Worm (Caenorhabditis elegans) whole organism, L1 larva: Measurements from ENCODE around the gene rsa-2.

Experiments used
- C16A3.4 ChIP-seq: fragments of 150-350 bp; optimal IDR thresholded peaks from 2 replicates; lab custom pipeline; 2014; ENCODE audit warnings: missing biosample characterization, missing genetic modification characterization
- F16B12.6 ChIP-seq: fragments of 150-350 bp; optimal IDR thresholded peaks from 2 replicates; lab custom pipeline; 2014; ENCODE audit warnings: missing biosample characterization, missing genetic modification characterization
- Y116A8C.19 ChIP-seq: sonication (generic microtip); optimal IDR thresholded peaks from 2 replicates; lab custom pipeline; 2016; ENCODE audit warnings: missing compliant biosample characterization, missing genetic modification characterization, borderline replicate concordance
- aha-1 ChIP-seq: fragments of 150-350 bp; optimal IDR thresholded peaks from 2 replicates; lab custom pipeline; 2014; ENCODE audit warnings: missing biosample characterization, missing genetic modification characterization
- aly-2 ChIP-seq: fragments of 150-350 bp; optimal IDR thresholded peaks from 2 replicates; lab custom pipeline; 2014; ENCODE audit warnings: missing biosample characterization, missing genetic modification characterization
- ama-1 ChIP-seq: fragments of 150-350 bp; optimal IDR thresholded peaks from 2 replicates; lab custom pipeline; 2014
- ceh-63 ChIP-seq: fragments of 200-800 bp; sonication (Bioruptor generic); optimal IDR thresholded peaks from 2 replicates; lab custom pipeline; 2018; ENCODE audit warnings: mild to moderate bottlenecking, missing genetic modification characterization, missing compliant biosample characterization
- ceh-8 ChIP-seq: fragments of 200-800 bp; sonication (Bioruptor generic); optimal IDR thresholded peaks from 2 replicates; lab custom pipeline; 2018; ENCODE audit warnings: mild to moderate bottlenecking, missing genetic modification characterization, moderate library complexity, missing compliant biosample characterization
- ceh-82 ChIP-seq, 3 experiments: fragments of 150-350 bp in 1 of 3; sonication (generic microtip) in 2 of 3; optimal IDR thresholded peaks; 2 replicates each; lab custom pipeline; 2014 to 2017; ENCODE audit warnings: missing biosample characterization in 3 of 3, missing genetic modification characterization in 3 of 3
- ceh-90 ChIP-seq: sonication (generic microtip); optimal IDR thresholded peaks from 2 replicates; lab custom pipeline; 2016; ENCODE audit warnings: missing genetic modification characterization, missing compliant biosample characterization
- ces-1 ChIP-seq: fragments of 150-350 bp; optimal IDR thresholded peaks from 2 replicates; lab custom pipeline; 2014; ENCODE audit warnings: missing biosample characterization, missing genetic modification reagents, missing genetic modification characterization
- dsc-1 ChIP-seq: sonication (generic microtip); optimal IDR thresholded peaks from 2 replicates; lab custom pipeline; 2016; ENCODE audit warnings: mild to moderate bottlenecking, missing genetic modification characterization, missing compliant biosample characterization
- egl-13 ChIP-seq: sonication (generic microtip); optimal IDR thresholded peaks from 2 replicates; lab custom pipeline; 2016; ENCODE audit warnings: missing genotype, missing genetic modification reagents, missing genetic modification characterization, missing compliant biosample characterization
- egl-27 ChIP-seq, 2 experiments: fragments of 150-350 bp in 1 of 2; sonication (generic microtip); optimal IDR thresholded peaks; 3 replicates each; lab custom pipeline; 2017 to 2018; ENCODE audit warnings: missing biosample characterization in 2 of 2, missing genetic modification characterization in 2 of 2, missing genetic modification reagents in 2 of 2
- elt-3 ChIP-seq, 6 experiments: fragments of 150-350 bp in 1 of 6; sonication (generic microtip); optimal IDR thresholded peaks; 2 replicates each; lab custom pipeline; 2017 to 2018; ENCODE audit warnings: missing biosample characterization in 6 of 6, missing genetic modification characterization in 6 of 6, inconsistent platforms in 1 of 6
- fkh-4 ChIP-seq: sonication (generic microtip); optimal IDR thresholded peaks from 2 replicates; lab custom pipeline; 2016; ENCODE audit warnings: missing compliant biosample characterization, missing genetic modification characterization, borderline replicate concordance
- isw-1 ChIP-seq: fragments of 200-800 bp; sonication (Bioruptor generic); IDR thresholded peaks from 2 replicates; pipeline ENCODE4 v1.3.6; 2022; ENCODE audit warnings: missing genetic modification characterization, missing compliant biosample characterization
- jun-1 ChIP-seq: fragments of 150-350 bp; optimal IDR thresholded peaks from 2 replicates; lab custom pipeline; 2014; ENCODE audit warnings: missing biosample characterization, missing genetic modification reagents, missing genetic modification characterization
- lin-15B ChIP-seq: fragments of 150-350 bp; sonication (generic microtip); optimal IDR thresholded peaks from 3 replicates; lab custom pipeline; 2014; ENCODE audit warnings: missing biosample characterization, missing genetic modification characterization
- lin-35 ChIP-seq, 2 experiments: fragments of 150-350 bp; optimal IDR thresholded peaks; 2 replicates each; lab custom pipeline; 2014; ENCODE audit warnings: missing biosample characterization in 2 of 2, missing genetic modification characterization in 2 of 2, missing genetic modification reagents in 2 of 2
- lin-39 ChIP-seq: fragments of 150-350 bp; optimal IDR thresholded peaks from 2 replicates; lab custom pipeline; 2014; ENCODE audit warnings: missing biosample characterization, missing genetic modification reagents, missing genetic modification characterization
- lir-3 ChIP-seq: sonication (generic microtip); optimal IDR thresholded peaks from 2 replicates; lab custom pipeline; 2016; ENCODE audit warnings: mild to moderate bottlenecking, missing genetic modification characterization, moderate library complexity, missing compliant biosample characterization; ENCODE audit not compliant: poor library complexity
- mab-9 ChIP-seq: fragments of 200-800 bp; sonication (Bioruptor generic); IDR thresholded peaks from 2 replicates; pipeline ENCODE4 v1.3.6; 2022; ENCODE audit warnings: missing genetic modification reagents, missing genetic modification characterization, missing compliant biosample characterization
- mef-2 ChIP-seq: fragments of 150-350 bp; optimal IDR thresholded peaks from 2 replicates; lab custom pipeline; 2014; ENCODE audit warnings: missing biosample characterization, missing genetic modification characterization
- mep-1 ChIP-seq: fragments of 150-350 bp; optimal IDR thresholded peaks from 2 replicates; lab custom pipeline; 2014; ENCODE audit warnings: missing biosample characterization, missing genetic modification characterization
- nhr-237 ChIP-seq: fragments of 150-350 bp; optimal IDR thresholded peaks from 2 replicates; lab custom pipeline; 2014; ENCODE audit warnings: missing biosample characterization, missing genetic modification characterization
- nhr-28 ChIP-seq: fragments of 150-350 bp; optimal IDR thresholded peaks from 2 replicates; lab custom pipeline; 2014; ENCODE audit warnings: missing biosample characterization, missing genetic modification characterization
- nhr-71 ChIP-seq: sonication (generic microtip); optimal IDR thresholded peaks from 2 replicates; lab custom pipeline; 2016; ENCODE audit warnings: mild to moderate bottlenecking, missing genetic modification characterization, moderate library complexity, missing compliant biosample characterization
- nhr-76 ChIP-seq: sonication (generic microtip); optimal IDR thresholded peaks from 2 replicates; lab custom pipeline; 2017; ENCODE audit warnings: missing biosample characterization, missing genetic modification characterization
- nhr-77 ChIP-seq: fragments of 150-350 bp; optimal IDR thresholded peaks from 2 replicates; lab custom pipeline; 2014; ENCODE audit warnings: missing biosample characterization, missing genetic modification characterization
- nhr-84 ChIP-seq: sonication (generic microtip); optimal IDR thresholded peaks from 2 replicates; lab custom pipeline; 2017; ENCODE audit warnings: missing biosample characterization, missing genetic modification characterization
- nhr-90 ChIP-seq: sonication (generic microtip); optimal IDR thresholded peaks from 2 replicates; lab custom pipeline; 2016; ENCODE audit warnings: mild to moderate bottlenecking, missing genetic modification characterization, missing compliant biosample characterization; ENCODE audit not compliant: poor library complexity
- pag-3 ChIP-seq: sonication (generic microtip); optimal IDR thresholded peaks from 2 replicates; lab custom pipeline; 2017; ENCODE audit warnings: missing genetic modification characterization, mild to moderate bottlenecking, missing compliant biosample characterization, antibody characterized with exemption, borderline replicate concordance; ENCODE audit not compliant: insufficient read depth
- pax-3 ChIP-seq: fragments of 200-800 bp; sonication (Bioruptor generic); optimal IDR thresholded peaks from 2 replicates; lab custom pipeline; 2018; ENCODE audit warnings: mild to moderate bottlenecking, missing genetic modification characterization, moderate library complexity, missing compliant biosample characterization
- pqm-1 ChIP-seq: sonication (generic microtip); optimal IDR thresholded peaks from 3 replicates; lab custom pipeline; 2017; ENCODE audit warnings: missing biosample characterization, missing genetic modification characterization
- snpc-4 ChIP-seq: fragments of 150-350 bp; optimal IDR thresholded peaks from 2 replicates; lab custom pipeline; 2014; ENCODE audit warnings: missing biosample characterization, missing genetic modification characterization
- snu-23 ChIP-seq: sonication (generic microtip); optimal IDR thresholded peaks from 2 replicates; lab custom pipeline; 2016; ENCODE audit warnings: missing genetic modification characterization, missing compliant biosample characterization
- sox-4 ChIP-seq: sonication (generic microtip); optimal IDR thresholded peaks from 2 replicates; lab custom pipeline; 2016; ENCODE audit warnings: missing genetic modification characterization, missing compliant biosample characterization
- sptf-1 ChIP-seq: fragments of 150-350 bp; optimal IDR thresholded peaks from 2 replicates; lab custom pipeline; 2014; ENCODE audit warnings: missing biosample characterization, missing genetic modification characterization
- sup-37 ChIP-seq: fragments of 200-800 bp; sonication (Bioruptor generic); optimal IDR thresholded peaks from 2 replicates; lab custom pipeline; 2018; ENCODE audit warnings: mild to moderate bottlenecking, missing genetic modification characterization, missing compliant biosample characterization
- swsn-7 ChIP-seq: sonication (generic microtip); optimal IDR thresholded peaks from 2 replicates; lab custom pipeline; 2016; ENCODE audit warnings: missing genetic modification characterization, missing compliant biosample characterization
- unc-130 ChIP-seq: fragments of 150-350 bp; optimal IDR thresholded peaks from 2 replicates; lab custom pipeline; 2017; ENCODE audit warnings: missing biosample characterization, missing genetic modification characterization, inconsistent platforms
- unc-30 ChIP-seq: sonication (generic microtip); optimal IDR thresholded peaks from 2 replicates; lab custom pipeline; 2017; ENCODE audit warnings: missing biosample characterization, missing genetic modification characterization
- unc-62 ChIP-seq: fragments of 150-350 bp; optimal IDR thresholded peaks from 2 replicates; lab custom pipeline; 2014; ENCODE audit warnings: missing biosample characterization, missing genetic modification reagents, missing genetic modification characterization
- unc-86 ChIP-seq: sonication (generic microtip); optimal IDR thresholded peaks from 2 replicates; lab custom pipeline; 2016; ENCODE audit warnings: missing genetic modification characterization, missing compliant biosample characterization
- unc-98 ChIP-seq: fragments of 200-800 bp; sonication (Bioruptor generic); IDR thresholded peaks from 2 replicates; pipeline ENCODE4 v1.3.6; 2022; ENCODE audit warnings: missing genetic modification characterization, missing compliant biosample characterization
- vab-15 ChIP-seq: sonication (generic microtip); optimal IDR thresholded peaks from 2 replicates; lab custom pipeline; 2017; ENCODE audit warnings: missing genotype, mild to moderate bottlenecking, missing genetic modification characterization, missing compliant biosample characterization
- xbp-1 ChIP-seq: sonication (generic microtip); optimal IDR thresholded peaks from 2 replicates; lab custom pipeline; 2016; ENCODE audit warnings: missing genetic modification characterization, missing compliant biosample characterization
- zag-1 ChIP-seq: fragments of 150-350 bp; optimal IDR thresholded peaks from 2 replicates; lab custom pipeline; 2014; ENCODE audit warnings: missing biosample characterization, missing genetic modification characterization
- zip-4 ChIP-seq: fragments of 200-800 bp; sonication (Bioruptor generic); optimal IDR thresholded peaks from 2 replicates; lab custom pipeline; 2018; ENCODE audit warnings: mild to moderate bottlenecking, missing genetic modification characterization, moderate library complexity, missing compliant biosample characterization
- ztf-4 ChIP-seq: fragments of 150-350 bp; optimal IDR thresholded peaks from 2 replicates; lab custom pipeline; 2014; ENCODE audit warnings: missing biosample characterization, missing genetic modification characterization

The rsa-2 gene

DNA sequence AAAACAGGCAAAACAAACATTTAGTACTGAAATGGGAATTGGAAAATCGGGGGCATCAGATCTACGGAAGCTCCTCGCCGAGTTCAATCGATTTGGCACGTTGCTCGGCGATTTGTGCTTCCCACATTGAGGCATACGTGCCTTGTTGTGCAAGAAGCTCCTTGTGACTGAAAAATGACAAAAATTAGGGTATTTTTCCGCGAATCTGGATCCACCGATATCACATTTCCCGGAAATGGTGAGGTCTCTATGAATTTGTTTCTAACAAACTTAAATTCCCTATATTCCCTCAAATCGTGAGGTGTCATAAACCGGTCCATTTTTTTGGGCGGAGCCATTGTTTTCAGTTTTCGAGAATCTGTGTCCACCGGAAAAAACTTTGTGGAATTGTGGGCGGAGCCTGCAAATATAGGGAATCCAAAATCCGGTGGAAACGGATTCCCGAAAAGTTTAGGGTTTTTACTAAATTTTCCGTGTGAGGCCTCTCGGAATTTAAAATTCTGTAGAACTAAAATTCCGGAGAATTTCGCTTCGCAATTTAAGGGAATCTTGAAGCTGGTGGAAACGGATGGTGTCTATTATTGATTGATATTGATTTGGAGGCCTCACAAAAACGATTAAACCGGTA lies 28.5 kb downstream of the rsa-2 start (continued):
- TF ChIP-seq mab-9 (peak; percentile 83), unc-86 (tag; lab: Kevin White, UChicago) (peak; percentile 62), unc-62 (GFP tag; lab: Kevin White, UChicago) (no peak), unc-98 (GFP tag; lab: Robert Waterston, UW) (peak; percentile 98), aly-2 (tag; lab: Kevin White, UChicago) (no peak), isw-1 (GFP tag; lab: Robert Waterston, UW) (peak; percentile 73), xbp-1 (peak; percentile 66), mep-1 (tag; lab: Kevin White, UChicago) (no peak), lir-3 (tag; lab: Kevin White, UChicago) (peak; percentile 90), Y116A8C.19 (tag; lab: Kevin White, UChicago) (peak; percentile 58), zag-1 (no peak), swsn-7 (tag; lab: Kevin White, UChicago) (peak; percentile 39), ceh-8 (peak; percentile 79), pqm-1 (tag; lab: Kevin White, UChicago) (no peak), dsc-1 (tag; lab: Kevin White, UChicago) (peak; percentile 69), pag-3 (tag; lab: Kevin White, UChicago) (no peak), ces-1 (GFP tag; lab: Kevin White, UChicago) (no peak), snpc-4 (tag; lab: Kevin White, UChicago) (no peak), lin-39 (tag; lab: Kevin White, UChicago) (no peak), mef-2 (tag; lab: Kevin White, UChicago) (no peak), ceh-90 (peak; percentile 71), egl-13 (tag; lab: Kevin White, UChicago) (peak; percentile 78), unc-130 (no peak), nhr-84 (no peak), ama-1 (lab: Kevin White, UChicago) (no peak), nhr-77 (tag; lab: Kevin White, UChicago) (no peak), zip-4 (GFP tag; lab: Kevin White, UChicago) (no peak), nhr-90 (tag; lab: Kevin White, UChicago) (peak; percentile 88), nhr-237 (tag; lab: Kevin White, UChicago) (no peak), nhr-28 (tag; lab: Kevin White, UChicago) (no peak), nhr-71 (tag; lab: Kevin White, UChicago) (peak; percentile 79), sox-4 (tag; lab: Kevin White, UChicago) (peak; percentile 86), ceh-82 (tag; optimal IDR thresholded peaks at IDR 0.05; lab: Kevin White, UChicago) (no peak)

DNA sequence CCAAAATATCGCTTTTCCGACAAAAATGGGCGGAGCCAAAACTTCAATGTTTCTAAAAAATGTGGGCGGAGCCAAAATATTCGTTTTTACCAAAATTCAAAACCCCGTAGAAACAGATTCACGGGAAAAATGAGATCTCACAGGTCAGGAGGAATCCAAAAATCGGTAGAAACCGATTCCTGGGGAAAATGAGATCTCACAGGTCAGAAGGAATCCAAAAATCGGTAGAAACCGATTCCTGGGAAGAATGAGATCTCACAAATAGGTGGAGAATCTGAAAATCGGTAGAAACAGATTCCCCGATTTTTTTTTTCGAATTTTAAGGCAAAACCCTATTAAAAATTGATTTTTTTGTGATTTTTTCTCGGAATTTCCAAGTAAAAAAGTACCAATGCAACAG lies 30.2 kb downstream of the rsa-2 start:
- TF ChIP-seq F16B12.6 (tag; lab: Kevin White, UChicago) (no peak), unc-130 (no peak), sup-37 (GFP tag; lab: Kevin White, UChicago) (no peak), fkh-4 (no peak), snu-23 (no peak), mep-1 (tag; lab: Kevin White, UChicago) (no peak), nhr-76 (tag; lab: Kevin White, UChicago) (no peak), egl-27 (tag; optimal IDR thresholded peaks at IDR 0.05; lab: Kevin White, UChicago) (no peak), vab-15 (tag; lab: Kevin White, UChicago) (no peak), nhr-84 (no peak), sptf-1 (tag; lab: Kevin White, UChicago) (no peak), ceh-63 (GFP tag; lab: Kevin White, UChicago) (no peak), lin-15B (no peak), swsn-7 (tag; lab: Kevin White, UChicago) (no peak), aly-2 (tag; lab: Kevin White, UChicago) (no peak), jun-1 (tag; lab: Kevin White, UChicago) (no peak), aha-1 (tag; lab: Kevin White, UChicago) (no peak), dsc-1 (tag; lab: Kevin White, UChicago) (peak; percentile 8), nhr-71 (tag; lab: Kevin White, UChicago) (no peak), C16A3.4 (tag; lab: Kevin White, UChicago) (no peak), elt-3 (tag; optimal IDR thresholded peaks at IDR 0.05; lab: Kevin White, UChicago) (no peak), unc-62 (GFP tag; lab: Kevin White, UChicago) (no peak), unc-98 (GFP tag; lab: Robert Waterston, UW) (peak; percentile 75), pax-3 (peak; percentile 60), ztf-4 (tag; lab: Kevin White, UChicago) (no peak), unc-30 (no peak), lin-35 (GFP tag; optimal IDR thresholded peaks at IDR 0.05; lab: Kevin White, UChicago) (no peak), zip-4 (GFP tag; lab: Kevin White, UChicago) (no peak), nhr-237 (tag; lab: Kevin White, UChicago) (no peak)
